Worm (Caenorhabditis elegans) whole organism, L4 larva: ENCODE data around the gene rpl-29.
A peak's percentile ranks its signal among the peaks of the same experiment; 100 is the strongest.

ENCODE experiments used
- F10B5.3 ChIP-seq: sonication (generic microtip); optimal IDR thresholded peaks from 2 replicates; lab custom pipeline; 2016; ENCODE audit warnings: mild to moderate bottlenecking, missing genetic modification characterization, missing compliant biosample characterization
- F26F4.8 ChIP-seq: fragments of 200-800 bp; sonication (Bioruptor generic); conservative IDR thresholded peaks from 2 replicates; pipeline ENCODE4 v1.3.6; 2022; ENCODE audit warnings: missing genetic modification characterization, missing compliant biosample characterization
- F44E2.7 ChIP-seq: fragments of 200-800 bp; sonication (Bioruptor generic); IDR thresholded peaks from 2 replicates; pipeline ENCODE4 v2.1.2; 2022; ENCODE audit warnings: missing genetic modification characterization, missing compliant biosample characterization
- F49E8.2 ChIP-seq: sonication (generic microtip); optimal IDR thresholded peaks from 2 replicates; lab custom pipeline; 2016; ENCODE audit warnings: missing compliant biosample characterization, mild to moderate bottlenecking, missing genetic modification characterization, borderline replicate concordance
- R02D3.7 ChIP-seq: fragments of 150-350 bp; sonication (generic microtip); optimal IDR thresholded peaks from 3 replicates; lab custom pipeline; 2014; ENCODE audit warnings: missing biosample characterization, missing genetic modification characterization
- T20F7.1 ChIP-seq: fragments of 200-800 bp; sonication (Bioruptor generic); optimal IDR thresholded peaks from 2 replicates; lab custom pipeline; 2018; ENCODE audit warnings: mild to moderate bottlenecking, missing genetic modification characterization, missing compliant biosample characterization
- Y5F2A.4 ChIP-seq: fragments of 200-800 bp; sonication (Bioruptor generic); optimal IDR thresholded peaks from 2 replicates; lab custom pipeline; 2018; ENCODE audit warnings: mild to moderate bottlenecking, missing genetic modification characterization, missing compliant biosample characterization
- ZK337.2 ChIP-seq: fragments of 200-800 bp; sonication (Bioruptor generic); IDR thresholded peaks from 2 replicates; pipeline ENCODE4 v1.3.6; 2022; ENCODE audit warnings: missing genetic modification reagents, missing genetic modification characterization, missing compliant biosample characterization
- aly-2 ChIP-seq: sonication (generic microtip); optimal IDR thresholded peaks from 2 replicates; lab custom pipeline; 2018; ENCODE audit warnings: missing biosample characterization, missing genetic modification characterization
- ceh-32 ChIP-seq: sonication (generic microtip); optimal IDR thresholded peaks from 2 replicates; lab custom pipeline; 2016; ENCODE audit warnings: mild to moderate bottlenecking, missing genetic modification characterization, missing compliant biosample characterization; ENCODE audit not compliant: poor library complexity
- ceh-44 ChIP-seq: fragments of 200-800 bp; sonication (Bioruptor generic); IDR thresholded peaks from 2 replicates; pipeline ENCODE4 v1.3.6; 2022; ENCODE audit warnings: missing genetic modification reagents, missing genetic modification characterization, missing compliant biosample characterization
- ceh-62 ChIP-seq: sonication (generic microtip); optimal IDR thresholded peaks from 2 replicates; lab custom pipeline; 2017; ENCODE audit warnings: missing biosample characterization, missing genetic modification characterization
- ces-1 ChIP-seq: fragments of 150-350 bp; sonication (generic microtip); optimal IDR thresholded peaks from 4 replicates; lab custom pipeline; 2014; ENCODE audit warnings: missing biosample characterization, missing genetic modification reagents, missing genetic modification characterization
- cey-2 ChIP-seq: sonication (generic microtip); optimal IDR thresholded peaks from 3 replicates; lab custom pipeline; 2017; ENCODE audit warnings: missing genetic modification characterization, mild to moderate bottlenecking, missing compliant biosample characterization, antibody characterized with exemption, borderline replicate concordance; ENCODE audit not compliant: insufficient read depth
- ctbp-1 ChIP-seq: fragments of 200-800 bp; sonication (Bioruptor generic); IDR thresholded peaks from 2 replicates; pipeline ENCODE4 v1.3.6; 2022; ENCODE audit warnings: missing genetic modification reagents, missing genetic modification characterization, missing compliant biosample characterization
- daf-12 ChIP-seq: fragments of 150-350 bp; optimal IDR thresholded peaks from 2 replicates; lab custom pipeline; 2014; ENCODE audit warnings: missing biosample characterization, missing genetic modification reagents, missing genetic modification characterization
- daf-16 ChIP-seq, 3 experiments: sonication (generic microtip); optimal IDR thresholded peaks; 2 replicates each; lab custom pipeline; 2016 to 2017; ENCODE audit warnings: missing genetic modification characterization in 3 of 3, missing genetic modification reagents in 3 of 3, mild to moderate bottlenecking in 2 of 3, missing compliant biosample characterization in 2 of 3, missing biosample characterization in 1 of 3, moderate library complexity in 1 of 3
- dmd-6 ChIP-seq: fragments of 200-800 bp; sonication (Bioruptor generic); IDR thresholded peaks from 2 replicates; pipeline ENCODE4 v1.3.6; 2022; ENCODE audit warnings: missing genetic modification reagents, missing genetic modification characterization, missing compliant biosample characterization
- dmd-9 ChIP-seq: fragments of 200-800 bp; sonication (Bioruptor generic); IDR thresholded peaks from 2 replicates; pipeline ENCODE4 v1.3.6; 2022; ENCODE audit warnings: missing genetic modification reagents, missing genetic modification characterization, missing compliant biosample characterization
- duxl-1 ChIP-seq: sonication (generic microtip); optimal IDR thresholded peaks from 2 replicates; lab custom pipeline; 2016; ENCODE audit warnings: mild to moderate bottlenecking, missing genetic modification characterization, moderate library complexity, missing compliant biosample characterization; ENCODE audit not compliant: poor library complexity
- egl-27 ChIP-seq: sonication (generic microtip); optimal IDR thresholded peaks from 3 replicates; lab custom pipeline; 2017; ENCODE audit warnings: missing biosample characterization, missing genetic modification reagents, missing genetic modification characterization
- egl-43 ChIP-seq: fragments of 200-800 bp; sonication (Bioruptor generic); IDR thresholded peaks from 2 replicates; pipeline ENCODE4 v1.3.6; 2022; ENCODE audit warnings: missing genetic modification reagents, missing genetic modification characterization, missing compliant biosample characterization
- fkh-10 ChIP-seq: fragments of 150-350 bp; optimal IDR thresholded peaks from 2 replicates; lab custom pipeline; 2014; ENCODE audit warnings: missing biosample characterization, missing genetic modification reagents, missing genetic modification characterization
- fos-1 ChIP-seq: fragments of 150-350 bp; optimal IDR thresholded peaks from 2 replicates; lab custom pipeline; 2014; ENCODE audit warnings: missing biosample characterization, missing genetic modification characterization
- hmg-1.1 ChIP-seq: fragments of 200-800 bp; sonication (Bioruptor generic); IDR thresholded peaks from 2 replicates; pipeline ENCODE4 v1.3.6; 2022; ENCODE audit warnings: missing genetic modification reagents, missing genetic modification characterization, missing compliant biosample characterization
- lin-15B ChIP-seq: fragments of 150-350 bp; sonication (generic microtip); optimal IDR thresholded peaks from 3 replicates; lab custom pipeline; 2014; ENCODE audit warnings: missing biosample characterization, missing genetic modification characterization
- lin-29 ChIP-seq: fragments of 200-800 bp; sonication (Bioruptor generic); IDR thresholded peaks from 2 replicates; pipeline ENCODE4 v1.3.6; 2022; ENCODE audit warnings: missing genetic modification reagents, missing genetic modification characterization, missing compliant biosample characterization
- lir-3 ChIP-seq: sonication (generic microtip); optimal IDR thresholded peaks from 2 replicates; lab custom pipeline; 2016; ENCODE audit warnings: mild to moderate bottlenecking, missing genetic modification characterization, missing compliant biosample characterization
- lsy-2 ChIP-seq, 2 experiments: fragments of 150-350 bp in 1 of 2; sonication (generic microtip) in 1 of 2; optimal IDR thresholded peaks; 2 replicates each; lab custom pipeline; 2014 to 2017; ENCODE audit warnings: missing biosample characterization in 2 of 2, missing genetic modification characterization in 2 of 2
- mdl-1 ChIP-seq, 2 experiments: fragments of 150-350 bp in 1 of 2; sonication (generic microtip) in 1 of 2; optimal IDR thresholded peaks; 2 replicates each; lab custom pipeline; 2014 to 2017; ENCODE audit warnings: missing biosample characterization in 2 of 2, missing genetic modification characterization in 2 of 2
- mep-1 ChIP-seq: fragments of 150-350 bp; sonication (generic microtip); optimal IDR thresholded peaks from 3 replicates; lab custom pipeline; 2014; ENCODE audit warnings: missing biosample characterization, missing genetic modification characterization
- mxl-3 ChIP-seq: fragments of 200-800 bp; sonication (Bioruptor generic); optimal IDR thresholded peaks from 2 replicates; lab custom pipeline; 2018; ENCODE audit warnings: mild to moderate bottlenecking, missing genetic modification characterization, missing compliant biosample characterization
- nhr-11 ChIP-seq: fragments of 150-350 bp; optimal IDR thresholded peaks from 2 replicates; lab custom pipeline; 2014; ENCODE audit warnings: missing biosample characterization, missing genetic modification characterization
- nhr-111 ChIP-seq: fragments of 200-800 bp; sonication (Bioruptor generic); optimal IDR thresholded peaks from 2 replicates; lab custom pipeline; 2018; ENCODE audit warnings: mild to moderate bottlenecking, missing genetic modification characterization, missing compliant biosample characterization
- nhr-25 ChIP-seq: sonication (generic microtip); optimal IDR thresholded peaks from 2 replicates; lab custom pipeline; 2017; ENCODE audit warnings: missing genetic modification characterization, mild to moderate bottlenecking, missing compliant biosample characterization, antibody characterized with exemption, moderate library complexity, borderline replicate concordance; ENCODE audit not compliant: insufficient read depth
- nhr-28 ChIP-seq: fragments of 150-350 bp; optimal IDR thresholded peaks from 2 replicates; lab custom pipeline; 2014; ENCODE audit warnings: missing biosample characterization, missing genetic modification characterization
- nhr-76 ChIP-seq: fragments of 150-350 bp; optimal IDR thresholded peaks from 2 replicates; lab custom pipeline; 2014; ENCODE audit warnings: missing biosample characterization, missing genetic modification characterization
- php-3 ChIP-seq: fragments of 200-800 bp; sonication (Bioruptor generic); IDR thresholded peaks from 2 replicates; pipeline ENCODE4 v1.3.6; 2022; ENCODE audit warnings: missing genetic modification reagents, missing genetic modification characterization, missing compliant biosample characterization
- pqm-1 ChIP-seq: sonication (generic microtip); optimal IDR thresholded peaks from 2 replicates; lab custom pipeline; 2017; ENCODE audit warnings: missing biosample characterization, missing genetic modification characterization
- saeg-2 ChIP-seq: fragments of 200-800 bp; sonication (Bioruptor generic); IDR thresholded peaks from 2 replicates; pipeline ENCODE4 v1.3.6; 2022; ENCODE audit warnings: missing genetic modification reagents, missing genetic modification characterization, missing compliant biosample characterization
- sdz-12 ChIP-seq: fragments of 200-800 bp; sonication (Bioruptor generic); optimal IDR thresholded peaks from 2 replicates; lab custom pipeline; 2018; ENCODE audit warnings: mild to moderate bottlenecking, missing genetic modification characterization, missing compliant biosample characterization
- set-16 ChIP-seq: fragments of 200-800 bp; sonication (Bioruptor generic); IDR thresholded peaks from 2 replicates; pipeline ENCODE4 v1.3.6; 2022; ENCODE audit warnings: missing genetic modification reagents, missing genetic modification characterization, missing compliant biosample characterization
- snpc-1.2 ChIP-seq: fragments of 200-800 bp; sonication (Bioruptor generic); IDR thresholded peaks from 2 replicates; pipeline ENCODE4 v1.3.6; 2022; ENCODE audit warnings: missing genetic modification reagents, missing genetic modification characterization, missing compliant biosample characterization
- snpc-4 ChIP-seq: fragments of 150-350 bp; optimal IDR thresholded peaks from 2 replicates; lab custom pipeline; 2014; ENCODE audit warnings: missing biosample characterization, missing genetic modification characterization
- unc-39 ChIP-seq: sonication (generic microtip); optimal IDR thresholded peaks from 2 replicates; lab custom pipeline; 2017; ENCODE audit warnings: missing biosample characterization, missing genetic modification characterization
- unc-62 ChIP-seq, 3 experiments: fragments of 150-350 bp in 1 of 3; sonication (generic microtip); optimal IDR thresholded peaks in 2 of 3; peaks in 1 of 3; 1 replicate in 1 of 3; 2 replicates in 2 of 3; lab custom pipeline; 2014 to 2017; ENCODE audit warnings: missing biosample characterization in 3 of 3, missing genetic modification characterization in 3 of 3, missing genetic modification reagents in 3 of 3, missing genotype in 1 of 3
- zag-1 ChIP-seq: fragments of 150-350 bp; optimal IDR thresholded peaks from 2 replicates; lab custom pipeline; 2014; ENCODE audit warnings: missing biosample characterization, missing genetic modification characterization
- zfp-2 ChIP-seq: sonication (generic microtip); optimal IDR thresholded peaks from 2 replicates; lab custom pipeline; 2016; ENCODE audit warnings: mild to moderate bottlenecking, missing genetic modification characterization, missing compliant biosample characterization
- zip-2 ChIP-seq: fragments of 150-350 bp; optimal IDR thresholded peaks from 2 replicates; lab custom pipeline; 2014; ENCODE audit warnings: missing biosample characterization, missing genetic modification characterization
- ztf-11 ChIP-seq: fragments of 150-350 bp; optimal IDR thresholded peaks from 2 replicates; lab custom pipeline; 2014; ENCODE audit warnings: missing biosample characterization, missing genetic modification characterization
- ztf-7 ChIP-seq: fragments of 150-350 bp; optimal IDR thresholded peaks from 2 replicates; lab custom pipeline; 2014; ENCODE audit warnings: missing biosample characterization, missing genetic modification characterization

Gene rpl-29

DNA sequence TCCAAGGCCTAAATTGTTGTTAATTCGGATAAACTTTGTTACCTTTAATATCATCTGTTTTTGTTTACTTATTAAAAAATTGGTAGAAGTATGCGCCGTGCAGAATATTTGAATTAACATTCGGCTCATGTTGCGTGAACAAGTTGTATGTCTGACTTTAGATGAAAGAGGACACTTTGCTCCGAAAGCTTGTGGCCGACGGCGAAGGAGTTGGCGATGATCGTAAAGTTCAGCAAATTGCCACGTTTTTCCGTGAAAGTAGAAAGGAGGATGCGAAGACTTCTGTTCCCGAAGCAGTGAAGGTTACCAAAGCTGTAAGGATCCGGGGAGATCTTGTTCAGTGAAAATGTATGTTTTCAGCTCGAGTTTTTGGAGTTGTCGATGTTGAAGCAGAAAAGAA lies 548 bp downstream of the rpl-29 start, which contains the start of gene thoc-7 (continued):
- no peak for TF ChIP-seq sdz-12 (GFP tag; lab: Kevin White, UChicago)
- no peak for TF ChIP-seq pqm-1 (tag; lab: Kevin White, UChicago)
- TF ChIP-seq mdl-1 (tag; optimal IDR thresholded peaks at IDR 0.05; lab: Kevin White, UChicago): no peak
- TF ChIP-seq ZK337.2 (GFP tag; lab: Robert Waterston, UW): no peak
- no peak for TF ChIP-seq ces-1 (GFP tag; lab: Kevin White, UChicago)
- TF ChIP-seq daf-12 (tag; lab: Kevin White, UChicago): no peak
- no peak for TF ChIP-seq F26F4.8 (GFP tag; lab: Robert Waterston, UW)
- TF ChIP-seq lin-29 (GFP tag; lab: Robert Waterston, UW): no peak
- 0 out of 2 replicates have a peak, but pooled peaks have one; percentile 65 for TF ChIP-seq F44E2.7 (GFP tag; lab: Robert Waterston, UW)
- TF ChIP-seq nhr-28 (tag; lab: Kevin White, UChicago): no peak
- TF ChIP-seq egl-27 (tag; lab: Kevin White, UChicago): no peak
- no peak for TF ChIP-seq lir-3
- TF ChIP-seq cey-2 (tag; lab: Kevin White, UChicago): no peak
- TF ChIP-seq php-3 (GFP tag; lab: Robert Waterston, UW): no peak
- TF ChIP-seq F49E8.2: peak; percentile 87
- no peak for TF ChIP-seq unc-39 (tag; lab: Kevin White, UChicago)
- no peak for TF ChIP-seq zag-1 (tag; lab: Kevin White, UChicago)
- TF ChIP-seq mep-1 (tag; lab: Kevin White, UChicago): no peak
- no peak for TF ChIP-seq R02D3.7 (tag; lab: Kevin White, UChicago)
- TF ChIP-seq fos-1 (tag; lab: Kevin White, UChicago): no peak
- TF ChIP-seq snpc-1.2 (GFP tag; lab: Robert Waterston, UW): peak; percentile 97
- no peak for TF ChIP-seq T20F7.1 (GFP tag; lab: Kevin White, UChicago)
- 0 out of 2 replicates have a peak, but pooled peaks have one; percentile 58 for TF ChIP-seq egl-43
- TF ChIP-seq ctbp-1 (GFP tag; lab: Robert Waterston, UW): no peak
- no peak for TF ChIP-seq ztf-7 (tag; lab: Kevin White, UChicago)
- TF ChIP-seq lin-15B (tag; lab: Kevin White, UChicago): no peak
- no peak for TF ChIP-seq saeg-2 (GFP tag; lab: Robert Waterston, UW)
- TF ChIP-seq hmg-1.1 (GFP tag; lab: Robert Waterston, UW): no peak
- TF ChIP-seq unc-62 (GFP tag; optimal IDR thresholded peaks at IDR 0.05 in 1 of 2; lab: Kevin White, UChicago): no peak
- TF ChIP-seq unc-62 (tag; optimal IDR thresholded peaks at IDR 0.05; lab: Kevin White, UChicago): no peak
- TF ChIP-seq ceh-32: no peak
- no peak for TF ChIP-seq set-16 (GFP tag; lab: Robert Waterston, UW)
- no peak for TF ChIP-seq F10B5.3 (tag; lab: Kevin White, UChicago)
- no peak for TF ChIP-seq nhr-11
- TF ChIP-seq zfp-2 (tag; lab: Kevin White, UChicago): no peak
- TF ChIP-seq fkh-10: no peak
- no peak for TF ChIP-seq dmd-6
- TF ChIP-seq nhr-111 (GFP tag; lab: Kevin White, UChicago): no peak
- no peak for TF ChIP-seq ceh-62 (tag; lab: Kevin White, UChicago)
- no peak for TF ChIP-seq zip-2 (tag; lab: Kevin White, UChicago)
- TF ChIP-seq nhr-25 (tag; lab: Kevin White, UChicago): no peak
- no peak for TF ChIP-seq Y5F2A.4
- no peak for TF ChIP-seq snpc-4 (tag; lab: Kevin White, UChicago)
- no peak for TF ChIP-seq lsy-2 (tag; optimal IDR thresholded peaks at IDR 0.05; lab: Kevin White, UChicago)
- TF ChIP-seq daf-16 (GFP tag; optimal IDR thresholded peaks at IDR 0.05; lab: Kevin White, UChicago): no peak
- TF ChIP-seq daf-16 (tag; optimal IDR thresholded peaks at IDR 0.05; lab: Kevin White, UChicago): peak; percentile 6
- no peak for TF ChIP-seq ceh-44 (GFP tag; lab: Robert Waterston, UW)
- TF ChIP-seq duxl-1 (tag; lab: Kevin White, UChicago): no peak
- no peak for TF ChIP-seq mxl-3
- TF ChIP-seq nhr-76: no peak
- TF ChIP-seq ztf-11: no peak
- TF ChIP-seq aly-2: no peak
- TF ChIP-seq dmd-9: no peak
